Fruit fly (Drosophila melanogaster): ENCODE data around the gene Cpr65Ax1.
"Not testable (repeated sequence)": the region's sequence is repeated elsewhere in the genome, so short reads cannot be mapped to it uniquely, and the experiment has no call there.

Cpr65Ax1 gene

dm6 chr3L:6154951-6155394 lies 7.2 kb upstream of the Cpr65Ax1 start:
- no peak for TF ChIP-seq CG17801 (GFP tag; optimal IDR thresholded peaks at IDR 0.05; ENCODE audit: partially characterized antibody)

- no peak for TF ChIP-seq CG17801 (GFP tag; optimal IDR thresholded peaks at IDR 0.05; ENCODE audit: partially characterized antibody)
Measured at dm6 chr3L:6152531-6152930, 4.7 kb upstream of the Cpr65Ax1 start, which contains the start of gene Acp65Aa. TSS of gene Acp65Aa (minus strand) at chr3L:6152745.

DNA sequence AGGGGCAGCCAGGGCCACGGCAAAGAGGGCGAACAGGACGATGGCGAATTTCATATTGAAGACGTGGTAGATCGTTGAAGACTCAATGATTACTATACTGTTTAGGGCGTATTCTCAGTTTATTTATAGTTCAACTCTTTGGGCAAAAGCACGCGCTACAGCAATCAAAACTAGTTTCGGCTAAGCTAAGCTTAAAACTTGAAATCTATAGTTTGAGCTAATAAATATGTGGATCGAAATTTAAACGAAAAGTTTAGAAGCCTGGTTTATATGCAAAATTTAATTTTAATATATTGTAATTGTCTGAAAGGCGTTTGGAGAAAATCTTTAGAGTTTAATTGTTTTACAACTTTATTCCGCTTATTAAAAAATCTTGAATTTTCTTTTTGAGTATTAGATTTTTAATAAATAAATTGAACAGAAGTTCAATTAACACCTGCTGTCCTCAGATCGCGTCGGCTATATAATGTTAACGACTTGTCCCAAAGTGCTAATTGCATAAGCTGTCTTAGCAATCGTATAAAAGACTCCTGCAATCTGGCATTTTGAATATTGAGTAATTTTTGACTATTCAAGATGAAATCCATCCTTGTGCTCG lies 3.1 kb upstream of the Cpr65Ax1 start, which contains the start of the genes Cpr65Ax2 and Lcp65Aa:
TSS of gene Cpr65Ax2 (minus strand) at position 101 of the 598 bp plus-strand sequence.
TSS of gene Lcp65Aa (plus strand) at position 548 of the 598 bp plus-strand sequence.
- not testable (repeated sequence) for TF ChIP-seq CG17801 (GFP tag; optimal IDR thresholded peaks at IDR 0.05; ENCODE audit: partially characterized antibody)

DNA sequence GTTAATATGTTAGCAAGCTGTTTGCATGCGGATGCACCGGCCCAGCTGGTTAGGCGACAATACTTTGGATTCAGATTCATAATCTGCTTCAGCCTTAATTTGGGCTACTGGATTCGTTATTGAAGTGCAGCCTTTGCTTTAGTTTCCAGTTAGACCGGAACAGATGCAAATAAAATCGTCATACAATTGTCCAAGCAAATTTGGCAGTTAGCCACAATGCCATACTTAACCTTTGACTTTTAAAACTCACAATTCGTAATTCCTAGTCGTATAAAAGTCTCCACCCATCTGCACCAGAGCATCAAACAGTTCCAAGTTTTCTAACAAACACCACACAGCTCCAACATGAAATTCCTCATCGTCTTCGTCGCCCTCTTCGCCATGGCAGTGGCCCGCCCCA lies 1.5 kb upstream of the Cpr65Ax1 start, which contains the start of gene Lcp65Ab1:
TSS of gene Lcp65Ab1 (plus strand) at position 301 of the 400 bp plus-strand sequence.
- not testable (repeated sequence) for TF ChIP-seq CG17801 (GFP tag; optimal IDR thresholded peaks at IDR 0.05; ENCODE audit: partially characterized antibody)

- TF ChIP-seq CG17801 (GFP tag; optimal IDR thresholded peaks at IDR 0.05; ENCODE audit: partially characterized antibody): not testable (repeated sequence)
Measured at dm6 chr3L:6146374-6146773, 1.4 kb downstream of the Cpr65Ax1 start, which contains the start of gene Lcp65Ab2. TSS of gene Lcp65Ab2 (plus strand) at chr3L:6146674.

dm6 chr3L:6144769-6145220 lies 3.0 kb downstream of the Cpr65Ax1 start, which contains the start of gene Lcp65Ac:
TSS of gene Lcp65Ac (plus strand) at chr3L:6144819.
- no peak for TF ChIP-seq CG17801 (GFP tag; optimal IDR thresholded peaks at IDR 0.05; ENCODE audit: partially characterized antibody)

- no peak for TF ChIP-seq CG17801 (GFP tag; optimal IDR thresholded peaks at IDR 0.05; ENCODE audit: partially characterized antibody)
Measured at dm6 chr3L:6143188-6143755, 4.5 kb downstream of the Cpr65Ax1 start, which contains the start of gene Lcp65Ad. TSS of gene Lcp65Ad (plus strand) at chr3L:6143395.

dm6 chr3L:6142313-6142712 lies 5.5 kb downstream of the Cpr65Ax1 start, which contains the start of gene Cpr65Aw:
TSS of gene Cpr65Aw (minus strand) at chr3L:6142413.
- no peak for TF ChIP-seq CG17801 (GFP tag; optimal IDR thresholded peaks at IDR 0.05; ENCODE audit: partially characterized antibody)

DNA sequence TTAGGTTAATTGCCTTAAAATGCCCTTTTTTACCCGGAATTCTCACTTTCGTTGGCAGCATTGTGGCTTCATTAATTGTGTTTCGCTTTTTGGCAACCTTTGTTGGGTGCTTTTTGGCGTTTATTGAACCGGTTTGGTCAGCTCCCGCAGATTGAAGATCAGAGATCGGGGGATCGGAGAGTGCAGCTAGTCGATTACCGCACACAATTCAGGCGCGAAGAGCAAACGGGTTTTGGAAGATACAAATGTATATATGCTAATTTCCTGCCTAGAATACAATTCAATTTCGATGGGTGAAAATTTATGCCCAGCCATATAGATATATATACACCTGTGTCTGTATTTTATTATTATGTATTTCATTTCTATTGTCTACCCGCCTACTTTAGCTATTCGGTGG lies 6.2 kb downstream of the Cpr65Ax1 start:
- no peak for TF ChIP-seq CG17801 (GFP tag; optimal IDR thresholded peaks at IDR 0.05; ENCODE audit: partially characterized antibody)

DNA sequence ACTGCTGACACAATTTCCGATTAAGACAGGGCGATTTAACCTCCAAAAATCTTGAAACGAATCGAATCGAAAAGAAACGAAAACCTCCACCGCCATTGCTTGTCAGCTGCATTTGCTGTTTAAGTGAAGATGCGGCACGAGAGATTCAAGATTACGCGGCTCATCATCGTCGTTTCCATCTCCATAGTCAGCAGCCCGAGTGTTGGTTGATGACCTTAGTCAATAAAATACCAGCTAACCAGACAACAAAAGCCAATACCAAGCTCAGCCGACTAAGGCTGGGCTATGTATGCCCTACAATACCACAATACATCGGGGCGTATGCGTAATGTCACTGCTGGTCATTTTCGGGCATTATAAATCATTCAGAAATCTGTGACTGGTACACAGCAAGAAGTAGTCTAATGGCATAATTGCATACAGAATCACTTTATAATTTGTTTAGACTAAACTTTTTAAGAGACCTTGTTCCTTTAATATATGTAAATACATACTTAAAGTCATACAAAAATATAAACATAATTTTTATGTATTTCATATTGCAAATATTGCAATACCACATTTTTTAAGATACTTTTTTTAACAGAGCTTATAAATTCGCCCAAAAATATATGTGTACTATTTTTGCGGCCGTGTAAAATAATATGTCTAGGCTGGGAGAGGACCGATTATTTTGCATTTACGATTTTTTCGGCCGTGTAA lies 6.9 kb downstream of the Cpr65Ax1 start:
- no peak for TF ChIP-seq CG17801 (GFP tag; optimal IDR thresholded peaks at IDR 0.05; ENCODE audit: partially characterized antibody)

DNA sequence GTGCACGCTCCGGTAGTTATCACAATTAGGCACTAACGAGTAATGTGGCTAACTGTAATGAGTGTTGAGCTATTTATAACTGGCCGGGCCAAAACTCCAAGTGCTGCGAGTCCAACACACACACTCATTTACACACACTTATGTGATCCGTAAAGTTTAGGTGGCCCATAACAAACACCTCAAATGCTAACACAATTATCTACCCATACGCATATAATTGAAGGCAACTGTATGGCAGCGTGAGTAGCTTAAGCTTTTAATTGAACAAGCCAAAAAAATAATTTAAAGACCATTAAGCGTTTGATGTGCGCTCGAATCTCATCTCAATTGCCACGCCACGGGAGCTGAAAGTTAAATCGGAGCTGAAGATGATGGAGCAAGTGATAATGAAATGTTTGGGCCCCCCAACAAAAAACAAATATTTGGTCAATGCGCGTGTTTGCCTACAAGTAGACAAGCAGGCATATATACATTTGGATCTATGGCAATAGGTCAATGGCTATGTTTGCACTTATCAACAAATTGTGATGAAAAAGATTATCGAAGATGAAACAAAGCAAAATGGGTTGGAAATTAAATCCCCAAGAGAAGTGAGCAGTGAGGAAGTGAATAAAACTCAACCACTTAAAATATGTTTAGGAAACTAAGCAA lies 7.7 kb downstream of the Cpr65Ax1 start, which contains the start of gene Cpr65Av:
TSS of gene Cpr65Av (minus strand) at position 51 of the 651 bp plus-strand sequence.
- no peak for TF ChIP-seq CG17801 (GFP tag; optimal IDR thresholded peaks at IDR 0.05; ENCODE audit: partially characterized antibody)

DNA sequence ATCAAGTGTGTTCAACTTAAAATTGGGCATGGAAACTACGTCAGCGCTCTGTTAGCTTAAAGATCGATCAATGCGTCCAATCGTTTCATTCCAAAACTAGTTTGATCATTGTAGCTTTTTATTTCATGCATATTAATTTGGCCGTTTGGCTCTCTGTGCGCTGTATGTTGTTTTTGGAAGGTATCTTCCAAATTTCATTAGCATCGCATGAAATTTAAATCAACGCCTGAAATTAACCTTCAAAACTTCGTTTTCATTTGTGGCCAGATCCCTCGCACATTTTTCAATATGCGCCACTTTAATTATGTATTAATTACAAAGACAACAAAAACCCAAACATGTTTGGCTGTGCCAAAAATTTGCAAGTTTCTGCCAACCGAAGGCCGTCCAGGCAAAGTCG lies 9.2 kb downstream of the Cpr65Ax1 start:
- no peak for TF ChIP-seq CG17801 (GFP tag; optimal IDR thresholded peaks at IDR 0.05; ENCODE audit: partially characterized antibody)

DNA sequence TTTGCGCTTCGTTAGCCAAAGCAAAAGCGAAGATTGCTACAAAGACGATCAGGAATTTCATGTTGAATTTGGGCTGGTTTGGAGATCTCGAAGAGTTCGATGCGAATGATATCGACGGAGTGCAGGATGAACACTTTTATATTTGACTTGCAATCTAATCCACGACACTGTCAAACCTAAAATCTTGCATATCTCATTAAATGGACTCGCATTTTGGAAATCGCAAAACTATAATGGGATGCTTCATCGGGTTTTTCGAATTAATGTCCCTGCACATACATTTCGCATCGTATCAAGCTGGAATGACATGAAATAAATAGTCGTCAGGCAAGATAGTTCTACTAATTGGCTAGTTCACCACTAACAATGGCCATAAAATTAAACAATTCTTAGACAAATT lies 9.8 kb downstream of the Cpr65Ax1 start, which contains the start of gene Lcp65Ae:
TSS of gene Lcp65Ae (minus strand) at position 101 of the 400 bp plus-strand sequence.
- TF ChIP-seq CG17801 (GFP tag; optimal IDR thresholded peaks at IDR 0.05; ENCODE audit: partially characterized antibody): no peak

dm6 chr3L:6136691-6137090 lies 11.1 kb downstream of the Cpr65Ax1 start, which contains the start of gene Lcp65Af:
TSS of gene Lcp65Af (minus strand) at chr3L:6136791.
- no peak for TF ChIP-seq CG17801 (GFP tag; optimal IDR thresholded peaks at IDR 0.05; ENCODE audit: partially characterized antibody)

DNA sequence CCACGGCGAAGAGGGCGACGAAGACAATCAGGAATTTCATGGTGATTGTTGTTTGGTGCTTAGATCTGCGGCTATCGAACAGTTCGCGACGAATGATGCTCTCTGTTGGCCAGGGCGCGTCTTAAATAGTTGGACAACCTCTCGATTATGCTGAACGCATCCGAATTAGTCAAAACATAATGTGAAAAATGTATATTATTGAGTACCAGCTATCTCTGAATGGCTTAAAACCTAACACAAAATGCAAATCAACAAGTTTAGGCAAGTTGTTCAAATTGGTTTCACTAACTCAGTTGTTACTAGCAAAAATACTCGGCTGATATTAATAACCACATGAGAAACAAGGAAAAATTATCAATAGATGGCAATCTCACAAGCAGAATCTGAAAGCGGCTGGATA lies 12.6 kb downstream of the Cpr65Ax1 start, which contains the start of gene Lcp65Ag1:
TSS of gene Lcp65Ag1 (minus strand) at position 101 of the 400 bp plus-strand sequence.
- no peak for TF ChIP-seq CG17801 (GFP tag; optimal IDR thresholded peaks at IDR 0.05; ENCODE audit: partially characterized antibody)
